Worm (Caenorhabditis elegans) whole organism, L4 larva: ENCODE results near the gene F10G2.2.
A peak's percentile ranks its signal among the peaks of the same experiment; 100 is the strongest.

ENCODE experiments used
- D1046.2 ChIP-seq: fragments of 200-800 bp; sonication (Bioruptor generic); IDR thresholded peaks from 2 replicates; pipeline ENCODE4 v1.3.6; 2022; ENCODE audit warnings: missing genetic modification characterization, missing compliant biosample characterization
- F10B5.3 ChIP-seq: sonication (generic microtip); optimal IDR thresholded peaks from 2 replicates; lab custom pipeline; 2016; ENCODE audit warnings: mild to moderate bottlenecking, missing genetic modification characterization, missing compliant biosample characterization
- ZK546.5 ChIP-seq, 2 experiments: sonication (generic microtip); optimal IDR thresholded peaks; 2 replicates each; lab custom pipeline; 2017; ENCODE audit warnings: missing biosample characterization in 2 of 2, missing genetic modification characterization in 2 of 2
- aly-2 ChIP-seq: sonication (generic microtip); optimal IDR thresholded peaks from 2 replicates; lab custom pipeline; 2018; ENCODE audit warnings: missing biosample characterization, missing genetic modification characterization
- fos-1 ChIP-seq: fragments of 150-350 bp; optimal IDR thresholded peaks from 2 replicates; lab custom pipeline; 2014; ENCODE audit warnings: missing biosample characterization, missing genetic modification characterization
- lir-3 ChIP-seq: sonication (generic microtip); optimal IDR thresholded peaks from 2 replicates; lab custom pipeline; 2016; ENCODE audit warnings: mild to moderate bottlenecking, missing genetic modification characterization, missing compliant biosample characterization
- lsy-2 ChIP-seq, 2 experiments: fragments of 150-350 bp in 1 of 2; sonication (generic microtip) in 1 of 2; optimal IDR thresholded peaks; 2 replicates each; lab custom pipeline; 2014 to 2017; ENCODE audit warnings: missing biosample characterization in 2 of 2, missing genetic modification characterization in 2 of 2
- mdt-29 ChIP-seq: fragments of 200-800 bp; sonication (Bioruptor generic); IDR thresholded peaks from 2 replicates; pipeline ENCODE4 v1.3.6; 2022; ENCODE audit warnings: missing genetic modification reagents, missing genetic modification characterization, missing compliant biosample characterization
- pqm-1 ChIP-seq: sonication (generic microtip); optimal IDR thresholded peaks from 2 replicates; lab custom pipeline; 2017; ENCODE audit warnings: missing biosample characterization, missing genetic modification characterization
- unc-62 ChIP-seq, 3 experiments: fragments of 150-350 bp in 1 of 3; sonication (generic microtip); optimal IDR thresholded peaks in 2 of 3; peaks in 1 of 3; 1 replicate in 1 of 3; 2 replicates in 2 of 3; lab custom pipeline; 2014 to 2017; ENCODE audit warnings: missing biosample characterization in 3 of 3, missing genetic modification characterization in 3 of 3, missing genetic modification reagents in 3 of 3, missing genotype in 1 of 3

DNA sequence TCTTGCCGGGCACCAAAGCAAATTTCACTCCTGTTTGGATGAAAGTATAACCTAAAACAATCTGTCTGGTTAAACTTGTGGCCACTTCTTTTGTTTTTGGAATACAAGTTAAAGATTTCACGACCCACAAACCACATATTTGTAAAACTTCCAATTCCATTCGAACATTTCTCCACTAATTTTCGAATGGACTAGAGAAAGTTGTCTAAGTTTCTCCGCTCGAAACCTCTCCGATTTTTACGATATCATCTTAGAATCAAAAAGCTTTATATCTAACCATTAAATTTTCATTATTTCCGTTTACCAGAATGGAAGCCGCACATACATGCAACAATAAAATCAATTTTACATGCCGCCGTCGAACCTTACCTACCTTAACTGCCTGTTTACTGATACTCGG, 32.5 kb upstream of the F10G2.2 start, which contains the start of gene F07G11.3:
- TF ChIP-seq F10B5.3 (tag; lab: Kevin White, UChicago) = no peak
- no peak for TF ChIP-seq aly-2
- no peak for TF ChIP-seq pqm-1 (tag; lab: Kevin White, UChicago)
- TF ChIP-seq lir-3 (tag; lab: Kevin White, UChicago) = no peak
- TF ChIP-seq ZK546.5 (tag; optimal IDR thresholded peaks at IDR 0.05; lab: Kevin White, UChicago) = no peak
- no peak for TF ChIP-seq lsy-2 (tag; optimal IDR thresholded peaks at IDR 0.05; lab: Kevin White, UChicago)
- no peak for TF ChIP-seq fos-1 (tag; lab: Kevin White, UChicago)
- TF ChIP-seq D1046.2 (GFP tag; lab: Robert Waterston, UW) = no peak
- TF ChIP-seq mdt-29 (GFP tag; lab: Robert Waterston, UW) = no peak
- peak in 1 of 2 experiments; percentile 55 for TF ChIP-seq unc-62 (GFP tag; optimal IDR thresholded peaks at IDR 0.05 in 1 of 2; lab: Kevin White, UChicago)
- TF ChIP-seq unc-62 (tag; optimal IDR thresholded peaks at IDR 0.05; lab: Kevin White, UChicago) = no peak
